Worm (Caenorhabditis elegans) whole organism, L2 larva: ENCODE measurements around the gene ZC404.1.

Source experiments
- C34F6.9 ChIP-seq: fragments of 150-350 bp; optimal IDR thresholded peaks from 2 replicates; lab custom pipeline; 2014; ENCODE audit warnings: missing biosample characterization, missing genetic modification characterization
- F13H6.1 ChIP-seq: sonication (generic microtip); optimal IDR thresholded peaks from 2 replicates; lab custom pipeline; 2016; ENCODE audit warnings: missing genetic modification characterization, missing compliant biosample characterization
- R02D3.7 ChIP-seq: fragments of 150-350 bp; optimal IDR thresholded peaks from 2 replicates; lab custom pipeline; 2014; ENCODE audit warnings: missing biosample characterization, missing genetic modification characterization
- Y55F3AM.14 ChIP-seq: fragments of 200-800 bp; sonication (Bioruptor generic); optimal IDR thresholded peaks from 2 replicates; lab custom pipeline; 2018; ENCODE audit warnings: mild to moderate bottlenecking, missing genetic modification characterization, missing compliant biosample characterization
- ZK546.5 ChIP-seq: sonication (generic microtip); optimal IDR thresholded peaks from 2 replicates; lab custom pipeline; 2017; ENCODE audit warnings: missing biosample characterization, missing genetic modification characterization
- aly-2 ChIP-seq: fragments of 150-350 bp; optimal IDR thresholded peaks from 2 replicates; lab custom pipeline; 2014; ENCODE audit warnings: missing biosample characterization, missing genetic modification characterization
- ama-1 ChIP-seq: fragments of 150-350 bp; optimal IDR thresholded peaks from 2 replicates; lab custom pipeline; 2018; ENCODE audit warnings: inconsistent platforms
- blmp-1 ChIP-seq: sonication (generic microtip); optimal IDR thresholded peaks from 2 replicates; lab custom pipeline; 2017; ENCODE audit warnings: missing genetic modification characterization, mild to moderate bottlenecking, missing compliant biosample characterization, antibody characterized with exemption, moderate library complexity; ENCODE audit not compliant: insufficient read depth
- ceh-82 ChIP-seq: fragments of 150-350 bp; optimal IDR thresholded peaks from 2 replicates; lab custom pipeline; 2014; ENCODE audit warnings: missing biosample characterization, missing genetic modification characterization
- dmd-4 ChIP-seq: sonication (generic microtip); optimal IDR thresholded peaks from 2 replicates; lab custom pipeline; 2017; ENCODE audit warnings: missing biosample characterization, missing genetic modification characterization
- egl-27 ChIP-seq: sonication (generic microtip); optimal IDR thresholded peaks from 3 replicates; lab custom pipeline; 2017; ENCODE audit warnings: missing biosample characterization, missing genetic modification reagents, missing genetic modification characterization
- fos-1 ChIP-seq: fragments of 150-350 bp; optimal IDR thresholded peaks from 2 replicates; lab custom pipeline; 2014; ENCODE audit warnings: missing biosample characterization, missing genetic modification characterization
- gmeb-1 ChIP-seq: fragments of 150-350 bp; optimal IDR thresholded peaks from 2 replicates; lab custom pipeline; 2014; ENCODE audit warnings: missing biosample characterization, missing genetic modification characterization
- lin-11 ChIP-seq: fragments of 150-350 bp; sonication (generic microtip); optimal IDR thresholded peaks from 2 replicates; lab custom pipeline; 2014; ENCODE audit warnings: missing biosample characterization, missing genetic modification characterization, inconsistent platforms, mixed read lengths
- lin-13 ChIP-seq: fragments of 150-350 bp; optimal IDR thresholded peaks from 2 replicates; lab custom pipeline; 2014; ENCODE audit warnings: missing biosample characterization, missing genetic modification reagents, missing genetic modification characterization
- lsy-2 ChIP-seq, 2 experiments: fragments of 150-350 bp in 1 of 2; sonication (generic microtip) in 1 of 2; optimal IDR thresholded peaks; 2 replicates each; lab custom pipeline; 2014 to 2017; ENCODE audit warnings: missing biosample characterization in 2 of 2, missing genetic modification characterization in 2 of 2
- mab-5 ChIP-seq: fragments of 150-350 bp; optimal IDR thresholded peaks from 2 replicates; lab custom pipeline; 2014; ENCODE audit warnings: missing biosample characterization, missing genetic modification characterization
- mdl-1 ChIP-seq, 2 experiments: fragments of 150-350 bp in 1 of 2; sonication (generic microtip) in 1 of 2; optimal IDR thresholded peaks; 2 replicates each; lab custom pipeline; 2017; ENCODE audit warnings: missing biosample characterization in 2 of 2, missing genetic modification characterization in 2 of 2
- nhr-10 ChIP-seq: sonication (generic microtip); optimal IDR thresholded peaks from 2 replicates; lab custom pipeline; 2017; ENCODE audit warnings: missing biosample characterization, missing genetic modification characterization
- nhr-11 ChIP-seq: fragments of 150-350 bp; optimal IDR thresholded peaks from 2 replicates; lab custom pipeline; 2014; ENCODE audit warnings: missing biosample characterization, missing genetic modification characterization
- nhr-12 ChIP-seq: fragments of 150-350 bp; optimal IDR thresholded peaks from 2 replicates; lab custom pipeline; 2014; ENCODE audit warnings: missing biosample characterization, missing genetic modification characterization
- nhr-129 ChIP-seq: fragments of 150-350 bp; optimal IDR thresholded peaks from 2 replicates; lab custom pipeline; 2014; ENCODE audit warnings: missing biosample characterization, missing genetic modification characterization
- nhr-23 ChIP-seq: fragments of 150-350 bp; optimal IDR thresholded peaks from 2 replicates; lab custom pipeline; 2014; ENCODE audit warnings: missing biosample characterization, missing genetic modification reagents, missing genetic modification characterization
- nhr-237 ChIP-seq: fragments of 150-350 bp; optimal IDR thresholded peaks from 2 replicates; lab custom pipeline; 2014; ENCODE audit warnings: missing biosample characterization, missing genetic modification characterization
- nhr-6 ChIP-seq: fragments of 150-350 bp; optimal IDR thresholded peaks from 2 replicates; lab custom pipeline; 2014; ENCODE audit warnings: missing biosample characterization, missing genetic modification characterization
- nhr-77 ChIP-seq: fragments of 150-350 bp; optimal IDR thresholded peaks from 2 replicates; lab custom pipeline; 2014; ENCODE audit warnings: missing biosample characterization, missing genetic modification characterization
- peb-1 ChIP-seq: fragments of 150-350 bp; optimal IDR thresholded peaks from 2 replicates; lab custom pipeline; 2014; ENCODE audit warnings: missing biosample characterization, missing genetic modification characterization
- sem-4 ChIP-seq: fragments of 150-350 bp; optimal IDR thresholded peaks from 2 replicates; lab custom pipeline; 2014; ENCODE audit warnings: missing biosample characterization, missing genetic modification reagents, missing genetic modification characterization
- sma-3 ChIP-seq: sonication (generic microtip); optimal IDR thresholded peaks from 2 replicates; lab custom pipeline; 2016; ENCODE audit warnings: missing genetic modification reagents, missing genetic modification characterization, missing compliant biosample characterization
- unc-39 ChIP-seq: fragments of 150-350 bp; optimal IDR thresholded peaks from 2 replicates; lab custom pipeline; 2014; ENCODE audit warnings: missing biosample characterization, missing genetic modification characterization
- unc-55 ChIP-seq: fragments of 150-350 bp; sonication (generic microtip); optimal IDR thresholded peaks from 3 replicates; lab custom pipeline; 2014; ENCODE audit warnings: missing biosample characterization, missing genetic modification reagents, missing genetic modification characterization
- unc-62 ChIP-seq: fragments of 150-350 bp; optimal IDR thresholded peaks from 2 replicates; lab custom pipeline; 2014; ENCODE audit warnings: missing biosample characterization, missing genetic modification reagents, missing genetic modification characterization
- ztf-1 ChIP-seq: fragments of 200-800 bp; sonication (Bioruptor generic); conservative IDR thresholded peaks from 2 replicates; pipeline ENCODE4 v1.3.6; 2022; ENCODE audit warnings: missing genetic modification characterization, missing compliant biosample characterization
- ztf-11 ChIP-seq: sonication (generic microtip); optimal IDR thresholded peaks from 2 replicates; lab custom pipeline; 2017; ENCODE audit warnings: missing biosample characterization, missing genetic modification characterization
- ztf-4 ChIP-seq: fragments of 150-350 bp; optimal IDR thresholded peaks from 2 replicates; lab custom pipeline; 2014; ENCODE audit warnings: missing biosample characterization, missing genetic modification characterization

The ZC404.1 gene

DNA sequence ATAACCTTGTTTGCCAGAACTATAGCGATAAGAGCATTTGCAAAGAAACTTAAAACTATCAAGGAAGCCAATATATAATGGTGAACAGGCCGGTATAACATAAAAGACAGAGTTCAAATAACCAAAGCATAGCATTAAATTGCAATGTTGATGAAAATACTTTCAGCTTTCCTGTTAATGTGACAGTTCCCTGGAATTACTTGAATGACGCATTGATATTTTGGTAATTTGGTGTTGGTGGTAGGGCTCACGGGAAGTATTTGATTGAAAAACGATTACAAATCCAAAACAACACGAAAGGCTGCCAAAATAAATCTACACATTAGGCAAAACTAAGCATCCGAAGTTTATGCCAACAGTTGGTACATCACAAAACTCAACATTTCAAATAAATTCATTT, 15.0 kb downstream of the ZC404.1 start, which contains the start of gene dmsr-16:
dmsr-16 (minus strand) TSS at position 101 of the 400 bp plus-strand sequence.
- no peak for TF ChIP-seq unc-62 (GFP tag; lab: Kevin White, UChicago)
- no peak for TF ChIP-seq F13H6.1 (tag; lab: Kevin White, UChicago)
- no peak for TF ChIP-seq dmd-4
- TF ChIP-seq ama-1 (lab: Kevin White, UChicago), result no peak
- no peak for TF ChIP-seq lin-13 (GFP tag; lab: Kevin White, UChicago)
- no peak for TF ChIP-seq C34F6.9 (tag; lab: Kevin White, UChicago)
- TF ChIP-seq blmp-1 (tag; lab: Kevin White, UChicago), result no peak
- no peak for TF ChIP-seq unc-55
- no peak for TF ChIP-seq aly-2 (tag; lab: Kevin White, UChicago)
- TF ChIP-seq mab-5 (tag; lab: Kevin White, UChicago), result no peak
- no peak for TF ChIP-seq ztf-1 (GFP tag; lab: Robert Waterston, UW)
- TF ChIP-seq, all 48 proteins: peak for 0

DNA sequence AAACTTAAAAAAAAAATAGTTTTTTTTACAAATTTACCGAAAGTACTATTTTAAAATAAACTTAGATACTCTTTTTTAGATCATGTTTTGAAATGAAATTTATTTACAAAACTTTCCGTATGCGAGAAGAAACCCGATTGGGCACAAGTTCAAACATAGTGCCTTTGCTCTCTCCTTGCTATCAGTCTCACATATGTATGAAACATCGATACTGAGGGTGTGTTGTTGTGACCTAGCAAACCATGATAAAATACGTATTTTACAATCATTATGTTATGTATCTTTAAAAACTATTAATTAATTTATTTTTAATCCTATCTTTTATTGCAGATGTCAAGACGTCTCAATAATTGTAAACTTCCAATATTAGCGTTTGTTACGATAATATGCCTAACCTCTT, 16.1 kb downstream of the ZC404.1 start:
- TF ChIP-seq fos-1 (peak; percentile 93), unc-55 (no peak), ZK546.5 (tag; lab: Kevin White, UChicago) (no peak), nhr-23 (tag; lab: Kevin White, UChicago) (no peak)

DNA sequence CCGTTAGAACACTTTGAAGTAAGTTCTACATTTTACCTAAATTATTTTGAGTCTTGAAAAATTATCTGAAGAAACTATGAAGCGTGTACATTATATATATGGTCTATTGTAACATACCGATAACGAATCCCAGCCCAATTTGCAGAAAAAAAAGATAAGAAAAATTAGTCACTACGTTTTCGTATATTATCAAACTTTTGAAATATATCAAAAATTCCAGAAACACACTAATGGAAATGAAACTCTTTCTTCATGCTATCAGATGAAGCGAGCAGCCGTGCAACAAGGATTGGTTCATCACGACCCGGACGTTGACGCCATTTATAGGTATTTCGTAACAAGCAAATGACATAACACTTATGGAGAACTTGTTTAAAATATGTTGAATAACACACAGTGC, 17.9 kb downstream of the ZC404.1 start:
- TF ChIP-seq fos-1 (peak; percentile 91), ztf-11 (tag; lab: Kevin White, UChicago) (no peak)

DNA sequence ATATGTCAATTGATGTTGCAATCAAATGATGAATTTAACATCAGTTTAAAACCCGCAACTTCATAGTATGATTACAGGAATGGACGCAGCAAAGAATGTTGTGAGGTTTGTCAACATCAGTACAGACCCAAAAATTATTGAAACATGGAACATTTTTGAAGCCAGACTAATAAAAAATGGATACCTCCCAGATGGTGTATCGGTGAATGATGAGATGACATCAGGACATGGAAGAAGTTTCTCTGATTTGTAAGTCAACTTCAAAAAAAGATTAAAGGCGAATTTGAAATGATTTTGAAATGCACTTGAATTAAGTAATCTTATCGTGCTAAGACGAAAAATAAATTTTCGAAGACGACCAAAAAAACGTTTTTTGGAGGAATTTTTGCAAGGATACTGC, 19.9 kb downstream of the ZC404.1 start:
- TF ChIP-seq gmeb-1 (tag; lab: Kevin White, UChicago), result no peak
- no peak for TF ChIP-seq nhr-77
- TF ChIP-seq ceh-82, result no peak
- TF ChIP-seq ztf-4 (tag; lab: Kevin White, UChicago), result no peak
- TF ChIP-seq egl-27 (tag; lab: Kevin White, UChicago), result no peak
- no peak for TF ChIP-seq nhr-12 (tag; lab: Kevin White, UChicago)
- TF ChIP-seq lsy-2 (tag; optimal IDR thresholded peaks at IDR 0.05; lab: Kevin White, UChicago), result no peak

DNA sequence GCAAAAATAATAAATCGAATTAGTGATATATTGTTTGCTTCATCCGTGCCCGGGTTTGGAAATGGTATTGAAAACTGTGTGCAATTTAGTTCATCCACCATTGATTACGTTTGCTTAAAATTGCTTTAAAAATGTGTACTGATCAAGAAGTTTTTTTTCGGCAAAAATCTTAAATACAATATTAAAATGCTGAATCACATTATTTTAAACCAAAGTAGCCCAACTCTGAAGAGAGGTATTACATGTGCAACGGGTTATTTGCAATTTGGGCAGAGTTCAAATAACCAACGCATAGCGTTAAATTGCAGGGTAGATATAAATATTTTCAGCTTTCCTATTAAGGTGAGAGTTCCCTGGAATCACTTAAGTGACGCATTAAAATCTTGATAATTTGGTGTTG, 23.2 kb downstream of the ZC404.1 start, which contains the start of gene dmsr-14:
dmsr-14 (minus strand) TSS at position 101 of the 400 bp plus-strand sequence.
- TF ChIP-seq nhr-10 (no peak), Y55F3AM.14 (GFP tag; lab: Kevin White, UChicago) (no peak), lin-11 (tag; lab: Kevin White, UChicago) (no peak), unc-39 (no peak), nhr-12 (tag; lab: Kevin White, UChicago) (no peak), sem-4 (tag; lab: Kevin White, UChicago) (no peak), fos-1 (no peak), lsy-2 (tag; optimal IDR thresholded peaks at IDR 0.05; lab: Kevin White, UChicago) (no peak), mab-5 (tag; lab: Kevin White, UChicago) (no peak), peb-1 (tag; lab: Kevin White, UChicago) (no peak), aly-2 (tag; lab: Kevin White, UChicago) (no peak), mdl-1 (tag; optimal IDR thresholded peaks at IDR 0.05; lab: Kevin White, UChicago) (no peak)
- TF ChIP-seq, all 48 proteins: peak for 0

DNA sequence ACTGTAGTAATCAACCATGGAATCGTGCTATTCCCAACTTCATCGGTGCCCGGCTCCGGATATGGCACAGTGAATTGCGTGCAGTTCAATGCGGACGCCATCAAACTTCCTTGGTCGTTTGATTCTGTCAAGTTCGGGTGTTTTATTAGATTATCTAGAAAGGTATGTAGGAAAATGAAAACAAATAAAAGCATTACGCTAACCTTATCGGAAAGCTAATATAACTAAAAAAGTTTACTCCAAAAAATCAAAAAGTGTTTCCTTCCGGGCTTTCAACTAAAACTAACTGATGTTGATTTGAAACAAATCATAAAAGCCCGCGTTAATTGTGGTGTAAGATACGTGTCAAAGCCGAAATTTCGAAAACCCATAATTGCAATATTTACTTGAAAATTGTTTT, 25.8 kb downstream of the ZC404.1 start, which contains the start of gene dmsr-13:
dmsr-13 (minus strand) TSS at position 101 of the 400 bp plus-strand sequence.
- no peak for TF ChIP-seq lsy-2 (tag; optimal IDR thresholded peaks at IDR 0.05; lab: Kevin White, UChicago)
- no peak for TF ChIP-seq R02D3.7 (tag; lab: Kevin White, UChicago)
- no peak for TF ChIP-seq sma-3 (GFP tag; lab: Kevin White, UChicago)
- TF ChIP-seq nhr-129 (tag; lab: Kevin White, UChicago), result no peak
- TF ChIP-seq lin-13 (GFP tag; lab: Kevin White, UChicago), result no peak
- no peak for TF ChIP-seq nhr-237 (tag; lab: Kevin White, UChicago)
- TF ChIP-seq nhr-6, result no peak
- no peak for TF ChIP-seq nhr-11 (tag; lab: Kevin White, UChicago)
